Fruit fly (Drosophila melanogaster): ENCODE results near the gene CG14636.

- TF ChIP-seq OdsH (GFP tag; optimal IDR thresholded peaks at IDR 0.05) (no peak), net (GFP tag; optimal IDR thresholded peaks at IDR 0.05) (no peak), Smox (GFP tag; optimal IDR thresholded peaks at IDR 0.05) (no peak), CG6854 (GFP tag; optimal IDR thresholded peaks at IDR 0.05) (no peak), Hr39 (GFP tag; optimal IDR thresholded peaks at IDR 0.05) (no peak), esn (GFP tag; optimal IDR thresholded peaks at IDR 0.05) (no peak), CG11762 (GFP tag; optimal IDR thresholded peaks at IDR 0.05; ENCODE audit: insufficient read depth) (no peak), CG11294 (GFP tag; IDR thresholded peaks at IDR 0.05) (no peak), pdm3 (GFP tag; optimal IDR thresholded peaks at IDR 0.05) (no peak), CG34406 (GFP tag; optimal IDR thresholded peaks at IDR 0.05) (no peak), Met (GFP tag; optimal IDR thresholded peaks at IDR 0.05) (no peak), CG8632 (GFP tag; optimal IDR thresholded peaks at IDR 0.05) (no peak), ss (GFP tag; optimal IDR thresholded peaks at IDR 0.05) (no peak), CG32006 (GFP tag; optimal IDR thresholded peaks at IDR 0.05) (no peak)
Measured at dm6 chr3R:4242209-4242887, 27.2 kb upstream of the CG14636 start, which contains the start of gene CG14642.
